Worm (Caenorhabditis elegans): ENCODE data around the gene F58E6.8.

Gene F58E6.8

DNA sequence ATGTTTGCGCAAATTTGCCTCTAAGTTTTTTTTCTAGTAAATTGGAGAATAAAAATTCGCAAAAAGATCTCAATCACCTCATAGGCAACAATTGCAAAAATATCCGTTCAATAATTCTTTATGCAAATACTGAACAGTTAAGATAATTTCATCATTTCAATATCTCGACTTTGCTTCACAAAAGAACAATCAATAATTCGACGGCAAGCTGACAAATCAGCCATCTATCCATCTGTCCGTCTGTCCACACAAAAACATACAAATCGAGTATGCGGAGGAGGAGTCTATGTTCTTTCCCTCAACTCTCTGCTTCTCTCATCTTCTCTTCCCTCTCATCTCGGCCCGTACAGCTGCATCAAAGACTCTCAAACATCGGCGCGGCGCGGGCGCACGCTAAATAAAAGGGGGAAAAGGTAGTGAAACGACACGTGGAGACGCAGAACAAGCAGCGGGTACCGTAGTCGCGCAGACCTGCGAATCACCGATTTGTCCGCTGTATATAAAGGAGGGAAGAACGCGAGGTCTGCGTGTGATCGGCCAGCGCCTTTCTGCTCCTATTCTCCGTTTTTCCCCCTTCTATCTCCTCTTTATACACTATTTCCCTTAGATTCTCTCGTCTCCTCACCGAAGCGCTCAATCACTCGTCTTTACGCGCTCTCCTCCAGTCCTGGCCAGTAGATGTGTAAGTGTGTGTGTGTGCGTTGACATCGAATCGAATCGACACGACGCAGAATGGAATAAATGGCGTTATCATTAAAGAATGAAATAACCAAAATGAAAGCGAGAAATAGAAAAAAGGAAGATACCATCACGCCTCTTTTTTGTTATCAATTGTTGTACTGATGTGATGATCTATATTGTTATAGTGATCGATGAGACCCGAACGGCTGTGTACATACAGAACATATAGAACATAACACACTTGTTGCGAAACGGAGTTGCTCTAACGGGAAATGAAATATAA, 24.6 kb downstream of the F58E6.8 start:
- TF ChIP-seq ztf-23 (GFP tag; IDR thresholded peaks at IDR 0.05) (peak; percentile 73; the same call in 1 of the 2 replicates), ref-1 (GFP tag; conservative IDR thresholded peaks at IDR 0.05) (0 out of 2 replicates have a peak, but pooled peaks have one; percentile 27), med-1 (GFP tag; optimal IDR thresholded peaks at IDR 0.05; ENCODE audit: insufficient read depth) (no peak), tab-1 (GFP tag; IDR thresholded peaks at IDR 0.05) (no peak; the same call in 1 of the 2 replicates), klf-2 (GFP tag; conservative IDR thresholded peaks at IDR 0.05) (no peak), ztf-29 (GFP tag; IDR thresholded peaks at IDR 0.05) (no peak), T22C8.4 (GFP tag; IDR thresholded peaks at IDR 0.05) (peak; percentile 63; the same call in 1 of the 2 replicates), cog-1 (tag; optimal IDR thresholded peaks at IDR 0.05) (peak; percentile 97), flt-1 (GFP tag; IDR thresholded peaks at IDR 0.05) (peak; percentile 77)

ce11 chrV:9729462-9730162, 26.0 kb downstream of the F58E6.8 start, which contains the start of the genes aagr-3 and drap-1:
Gene aagr-3, minus strand, starts transcription at chrV:9729512.
Gene drap-1, plus strand, starts transcription at chrV:9730106.
- no peak for TF ChIP-seq ref-1 (GFP tag; conservative IDR thresholded peaks at IDR 0.05)
- no peak for TF ChIP-seq cog-1 (tag; optimal IDR thresholded peaks at IDR 0.05)
- no peak for TF ChIP-seq tab-1 (GFP tag; IDR thresholded peaks at IDR 0.05)
- TF ChIP-seq T22C8.4 (GFP tag; IDR thresholded peaks at IDR 0.05) = no peak
- no peak for TF ChIP-seq med-1 (GFP tag; optimal IDR thresholded peaks at IDR 0.05; ENCODE audit: insufficient read depth)
- TF ChIP-seq ztf-23 (GFP tag; IDR thresholded peaks at IDR 0.05) = no peak
- no peak for TF ChIP-seq flt-1 (GFP tag; IDR thresholded peaks at IDR 0.05)
- no peak for TF ChIP-seq klf-2 (GFP tag; conservative IDR thresholded peaks at IDR 0.05)
- no peak for TF ChIP-seq ztf-29 (GFP tag; IDR thresholded peaks at IDR 0.05)

DNA sequence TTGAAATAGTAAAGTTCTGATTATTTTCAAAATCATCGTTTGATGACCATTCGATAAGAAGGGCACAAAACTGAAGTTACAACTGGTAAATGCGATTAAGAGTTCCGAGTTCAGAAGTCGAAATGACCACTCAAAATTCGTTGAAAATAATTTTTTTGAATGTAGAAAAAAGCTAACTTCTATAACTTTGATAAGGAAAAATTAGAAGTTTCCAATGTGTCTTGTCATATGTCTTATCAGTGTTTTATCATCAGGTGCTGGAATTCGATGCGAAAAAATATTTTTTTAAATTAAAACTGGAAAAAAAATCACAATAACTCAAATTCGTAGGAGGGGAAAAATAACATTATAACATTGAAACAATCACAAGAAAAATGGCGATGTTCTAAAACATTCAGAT, 29.9 kb downstream of the F58E6.8 start:
- TF ChIP-seq ztf-23 (GFP tag; IDR thresholded peaks at IDR 0.05) = no peak

DNA sequence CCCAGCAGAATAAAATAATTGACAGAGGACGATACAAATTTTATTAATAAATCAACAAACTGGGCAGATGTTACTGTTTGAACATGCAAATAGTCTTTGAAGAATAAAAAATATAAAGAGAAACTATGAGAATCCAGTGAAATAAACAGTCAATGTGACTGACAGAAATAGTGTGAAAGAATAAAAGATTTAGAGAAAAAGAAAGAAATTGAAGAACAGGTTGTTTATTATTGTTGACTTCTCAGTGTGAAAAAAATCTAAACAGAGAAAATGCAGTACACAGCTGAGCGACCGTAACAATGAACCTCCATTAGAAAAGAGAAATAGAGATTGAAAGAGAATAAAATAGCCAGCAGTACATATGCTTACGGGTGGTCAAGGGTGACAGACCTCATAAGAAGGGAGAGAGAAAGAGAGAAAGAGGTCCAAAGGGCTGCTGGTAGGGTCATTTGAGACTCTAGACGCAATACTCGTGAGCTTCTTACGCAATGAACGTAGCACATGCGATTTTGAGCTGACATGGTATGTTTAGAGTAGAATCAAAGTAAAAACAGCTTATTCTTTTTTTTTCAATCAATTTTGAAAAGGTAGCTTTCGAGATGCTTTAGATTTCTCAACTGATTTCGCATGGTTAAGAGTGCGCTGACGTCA, 31.5 kb downstream of the F58E6.8 start, which contains the start of gene slcr-46.3:
Gene slcr-46.3, minus strand, starts transcription at position 86 of the 651 bp plus-strand sequence.
- TF ChIP-seq ztf-23 (GFP tag; IDR thresholded peaks at IDR 0.05) (no peak), T22C8.4 (GFP tag; IDR thresholded peaks at IDR 0.05) (no peak), cog-1 (tag; optimal IDR thresholded peaks at IDR 0.05) (no peak), tab-1 (GFP tag; IDR thresholded peaks at IDR 0.05) (no peak), klf-2 (GFP tag; conservative IDR thresholded peaks at IDR 0.05) (no peak), ztf-29 (GFP tag; IDR thresholded peaks at IDR 0.05) (no peak), med-1 (GFP tag; optimal IDR thresholded peaks at IDR 0.05; ENCODE audit: insufficient read depth) (no peak), flt-1 (GFP tag; IDR thresholded peaks at IDR 0.05) (no peak; the same call in 1 of the 2 replicates), ref-1 (GFP tag; conservative IDR thresholded peaks at IDR 0.05) (no peak)

- TF ChIP-seq flt-1 (GFP tag; IDR thresholded peaks at IDR 0.05) = no peak
- no peak for TF ChIP-seq ref-1 (GFP tag; conservative IDR thresholded peaks at IDR 0.05)
Measured at ce11 chrV:9716397-9716796, 39.2 kb downstream of the F58E6.8 start, which contains the start of gene str-188. Gene str-188, plus strand, starts transcription at chrV:9716697.

ce11 chrV:9714909-9715308, 40.7 kb downstream of the F58E6.8 start, which contains the start of gene F40F9.3:
Gene F40F9.3, plus strand, starts transcription at chrV:9715209.
- TF ChIP-seq ztf-23 (GFP tag; IDR thresholded peaks at IDR 0.05) (no peak), tab-1 (GFP tag; IDR thresholded peaks at IDR 0.05) (no peak), cog-1 (tag; optimal IDR thresholded peaks at IDR 0.05) (no peak), ztf-29 (GFP tag; IDR thresholded peaks at IDR 0.05) (no peak), ref-1 (GFP tag; conservative IDR thresholded peaks at IDR 0.05) (no peak), klf-2 (GFP tag; conservative IDR thresholded peaks at IDR 0.05) (no peak), flt-1 (GFP tag; IDR thresholded peaks at IDR 0.05) (no peak), T22C8.4 (GFP tag; IDR thresholded peaks at IDR 0.05) (no peak), med-1 (GFP tag; optimal IDR thresholded peaks at IDR 0.05; ENCODE audit: insufficient read depth) (no peak)

DNA sequence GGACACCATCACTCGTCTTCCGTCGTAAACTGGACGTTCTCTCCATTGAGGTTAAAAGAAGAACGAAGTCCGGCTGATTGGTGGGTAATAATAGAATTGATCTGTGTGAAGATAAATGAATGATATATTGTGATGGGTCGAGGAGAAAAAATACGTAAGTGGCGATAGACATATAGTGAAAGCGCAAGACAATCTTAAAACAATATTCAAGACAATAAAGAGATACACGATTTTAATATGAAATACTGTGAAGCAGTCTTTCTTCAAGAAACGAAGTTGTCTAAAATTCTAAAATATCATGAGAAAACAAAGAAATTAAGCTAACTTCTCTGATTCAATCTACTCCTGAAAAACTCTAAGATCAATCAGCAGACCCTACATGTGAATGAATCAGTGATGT, 42.1 kb downstream of the F58E6.8 start, which contains the start of gene F40F9.10:
Gene F40F9.10, minus strand, starts transcription at position 101 of the 400 bp plus-strand sequence.
- no peak for TF ChIP-seq T22C8.4 (GFP tag; IDR thresholded peaks at IDR 0.05)
- no peak for TF ChIP-seq klf-2 (GFP tag; conservative IDR thresholded peaks at IDR 0.05)
- no peak for TF ChIP-seq flt-1 (GFP tag; IDR thresholded peaks at IDR 0.05)
- no peak for TF ChIP-seq ztf-23 (GFP tag; IDR thresholded peaks at IDR 0.05)
- no peak for TF ChIP-seq ztf-29 (GFP tag; IDR thresholded peaks at IDR 0.05)
- no peak for TF ChIP-seq cog-1 (tag; optimal IDR thresholded peaks at IDR 0.05)
- no peak for TF ChIP-seq tab-1 (GFP tag; IDR thresholded peaks at IDR 0.05)
- no peak for TF ChIP-seq ref-1 (GFP tag; conservative IDR thresholded peaks at IDR 0.05)

DNA sequence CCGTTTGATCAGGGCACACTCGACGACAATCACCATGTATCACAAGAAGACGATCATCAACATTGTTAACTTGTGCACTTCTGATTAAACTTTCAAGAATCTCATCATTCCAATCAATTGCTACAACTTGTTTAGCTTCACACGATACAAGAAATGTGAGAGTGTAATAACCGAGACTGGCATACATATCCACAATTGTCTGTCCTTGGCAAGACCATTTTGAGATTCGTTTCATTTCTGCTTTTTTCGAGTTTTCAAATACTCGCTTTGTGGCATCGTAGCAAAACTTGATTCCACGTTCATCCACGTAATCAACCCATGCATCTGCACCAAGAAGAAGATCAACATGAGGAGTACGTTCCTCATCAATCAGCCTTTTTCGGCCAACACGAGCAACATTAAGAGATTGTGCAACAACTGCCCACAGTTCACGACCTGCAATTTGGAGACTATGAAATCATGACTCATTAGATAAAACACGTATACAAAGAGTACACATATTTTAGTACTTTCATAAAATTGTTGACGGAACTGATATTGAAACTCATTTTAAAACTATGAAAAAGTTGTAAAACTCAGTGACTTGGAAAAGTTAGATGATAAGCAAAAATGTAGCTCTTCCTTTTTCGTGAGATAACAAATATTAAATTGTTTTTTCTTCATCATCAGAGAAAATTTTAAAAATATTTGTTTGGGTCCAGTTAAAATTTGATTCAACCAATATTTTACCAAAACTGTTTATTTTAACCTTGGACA, 43.0 kb downstream of the F58E6.8 start:
- TF ChIP-seq klf-2 (GFP tag; conservative IDR thresholded peaks at IDR 0.05) (no peak), ztf-29 (GFP tag; IDR thresholded peaks at IDR 0.05) (no peak), med-1 (GFP tag; optimal IDR thresholded peaks at IDR 0.05; ENCODE audit: insufficient read depth) (no peak), T22C8.4 (GFP tag; IDR thresholded peaks at IDR 0.05) (no peak), ztf-23 (GFP tag; IDR thresholded peaks at IDR 0.05) (no peak), ref-1 (GFP tag; conservative IDR thresholded peaks at IDR 0.05) (no peak), tab-1 (GFP tag; IDR thresholded peaks at IDR 0.05) (no peak), flt-1 (GFP tag; IDR thresholded peaks at IDR 0.05) (no peak), cog-1 (tag; optimal IDR thresholded peaks at IDR 0.05) (no peak)

Data from whole organism, midembryonic.